Worm (Caenorhabditis elegans) whole organism, L1 larva: ENCODE results near the gene mrpl-49.

Experiments used
- C04F5.9 ChIP-seq: sonication (generic microtip); optimal IDR thresholded peaks from 2 replicates; lab custom pipeline; 2016; ENCODE audit warnings: missing genetic modification characterization, missing compliant biosample characterization
- C16A3.4 ChIP-seq: fragments of 150-350 bp; optimal IDR thresholded peaks from 2 replicates; lab custom pipeline; 2014; ENCODE audit warnings: missing biosample characterization, missing genetic modification characterization
- C34B4.2 ChIP-seq: sonication (generic microtip); optimal IDR thresholded peaks from 2 replicates; lab custom pipeline; 2017; ENCODE audit warnings: mild to moderate bottlenecking, missing genetic modification characterization, missing compliant biosample characterization
- Y116A8C.19 ChIP-seq: sonication (generic microtip); optimal IDR thresholded peaks from 2 replicates; lab custom pipeline; 2016; ENCODE audit warnings: missing compliant biosample characterization, missing genetic modification characterization, borderline replicate concordance
- aly-2 ChIP-seq: fragments of 150-350 bp; optimal IDR thresholded peaks from 2 replicates; lab custom pipeline; 2014; ENCODE audit warnings: missing biosample characterization, missing genetic modification characterization
- blmp-1 ChIP-seq: fragments of 150-350 bp; optimal IDR thresholded peaks from 2 replicates; lab custom pipeline; 2014; ENCODE audit warnings: missing biosample characterization, missing genetic modification characterization
- ceh-8 ChIP-seq: fragments of 200-800 bp; sonication (Bioruptor generic); optimal IDR thresholded peaks from 2 replicates; lab custom pipeline; 2018; ENCODE audit warnings: mild to moderate bottlenecking, missing genetic modification characterization, moderate library complexity, missing compliant biosample characterization
- ceh-82 ChIP-seq, 3 experiments: fragments of 150-350 bp in 1 of 3; sonication (generic microtip) in 2 of 3; optimal IDR thresholded peaks; 2 replicates each; lab custom pipeline; 2014 to 2017; ENCODE audit warnings: missing biosample characterization in 3 of 3, missing genetic modification characterization in 3 of 3
- ceh-90 ChIP-seq: sonication (generic microtip); optimal IDR thresholded peaks from 2 replicates; lab custom pipeline; 2016; ENCODE audit warnings: missing genetic modification characterization, missing compliant biosample characterization
- ces-1 ChIP-seq: fragments of 150-350 bp; optimal IDR thresholded peaks from 2 replicates; lab custom pipeline; 2014; ENCODE audit warnings: missing biosample characterization, missing genetic modification reagents, missing genetic modification characterization
- dpl-1 ChIP-seq, 3 experiments: fragments of 150-350 bp in 2 of 3; sonication (generic microtip) in 1 of 3; optimal IDR thresholded peaks; 2 replicates each; lab custom pipeline; 2014 to 2017; ENCODE audit warnings: missing biosample characterization in 3 of 3, missing genetic modification characterization in 3 of 3, missing genetic modification reagents in 3 of 3
- dsc-1 ChIP-seq: sonication (generic microtip); optimal IDR thresholded peaks from 2 replicates; lab custom pipeline; 2016; ENCODE audit warnings: mild to moderate bottlenecking, missing genetic modification characterization, missing compliant biosample characterization
- egl-13 ChIP-seq: sonication (generic microtip); optimal IDR thresholded peaks from 2 replicates; lab custom pipeline; 2016; ENCODE audit warnings: missing genotype, missing genetic modification reagents, missing genetic modification characterization, missing compliant biosample characterization
- egl-27 ChIP-seq, 2 experiments: fragments of 150-350 bp in 1 of 2; sonication (generic microtip); optimal IDR thresholded peaks; 3 replicates each; lab custom pipeline; 2017 to 2018; ENCODE audit warnings: missing biosample characterization in 2 of 2, missing genetic modification characterization in 2 of 2, missing genetic modification reagents in 2 of 2
- fkh-10 ChIP-seq: sonication (generic microtip); optimal IDR thresholded peaks from 2 replicates; lab custom pipeline; 2017; ENCODE audit warnings: missing biosample characterization, missing genetic modification reagents, missing genetic modification characterization
- fos-1 ChIP-seq: fragments of 150-350 bp; optimal IDR thresholded peaks from 2 replicates; lab custom pipeline; 2014; ENCODE audit warnings: missing biosample characterization, missing genetic modification characterization
- grh-1 ChIP-seq: fragments of 200-800 bp; sonication (Bioruptor generic); IDR thresholded peaks from 2 replicates; pipeline ENCODE4 v1.3.6; 2022; ENCODE audit warnings: missing genetic modification reagents, missing genetic modification characterization, missing compliant biosample characterization
- hlh-17 ChIP-seq: fragments of 200-800 bp; sonication (Bioruptor generic); optimal IDR thresholded peaks from 2 replicates; lab custom pipeline; 2018; ENCODE audit warnings: missing genetic modification characterization, mild to moderate bottlenecking, missing compliant biosample characterization, moderate library complexity, borderline replicate concordance
- hlh-4 ChIP-seq: sonication (generic microtip); optimal IDR thresholded peaks from 2 replicates; lab custom pipeline; 2016; ENCODE audit warnings: mild to moderate bottlenecking, missing genetic modification characterization, missing compliant biosample characterization
- lin-13 ChIP-seq: fragments of 150-350 bp; optimal IDR thresholded peaks from 2 replicates; lab custom pipeline; 2014; ENCODE audit warnings: missing biosample characterization, missing genetic modification reagents, missing genetic modification characterization
- lin-14 ChIP-seq: fragments of 200-800 bp; sonication (Bioruptor generic); optimal IDR thresholded peaks from 2 replicates; lab custom pipeline; 2018; ENCODE audit warnings: mild to moderate bottlenecking, missing genetic modification characterization, moderate library complexity, missing compliant biosample characterization
- lin-15B ChIP-seq: fragments of 150-350 bp; sonication (generic microtip); optimal IDR thresholded peaks from 3 replicates; lab custom pipeline; 2014; ENCODE audit warnings: missing biosample characterization, missing genetic modification characterization
- lin-35 ChIP-seq, 2 experiments: fragments of 150-350 bp; optimal IDR thresholded peaks; 2 replicates each; lab custom pipeline; 2014; ENCODE audit warnings: missing biosample characterization in 2 of 2, missing genetic modification characterization in 2 of 2, missing genetic modification reagents in 2 of 2
- lin-39 ChIP-seq: fragments of 150-350 bp; optimal IDR thresholded peaks from 2 replicates; lab custom pipeline; 2014; ENCODE audit warnings: missing biosample characterization, missing genetic modification reagents, missing genetic modification characterization
- mep-1 ChIP-seq: fragments of 150-350 bp; optimal IDR thresholded peaks from 2 replicates; lab custom pipeline; 2014; ENCODE audit warnings: missing biosample characterization, missing genetic modification characterization
- nhr-12 ChIP-seq: sonication (generic microtip); optimal IDR thresholded peaks from 2 replicates; lab custom pipeline; 2017; ENCODE audit warnings: missing biosample characterization, missing genetic modification characterization
- nhr-19 ChIP-seq: fragments of 200-800 bp; sonication (Bioruptor generic); conservative IDR thresholded peaks from 2 replicates; pipeline ENCODE4 v1.3.6; 2022; ENCODE audit warnings: missing genetic modification characterization, missing compliant biosample characterization
- nhr-28 ChIP-seq: fragments of 150-350 bp; optimal IDR thresholded peaks from 2 replicates; lab custom pipeline; 2014; ENCODE audit warnings: missing biosample characterization, missing genetic modification characterization
- nhr-85 ChIP-seq: sonication (generic microtip); peaks from one replicate; lab custom pipeline; 2016; ENCODE audit warnings: missing genetic modification characterization, inconsistent platforms, missing compliant biosample characterization
- pag-3 ChIP-seq: sonication (generic microtip); optimal IDR thresholded peaks from 2 replicates; lab custom pipeline; 2017; ENCODE audit warnings: missing genetic modification characterization, mild to moderate bottlenecking, missing compliant biosample characterization, antibody characterized with exemption, borderline replicate concordance; ENCODE audit not compliant: insufficient read depth
- pqm-1 ChIP-seq: sonication (generic microtip); optimal IDR thresholded peaks from 3 replicates; lab custom pipeline; 2017; ENCODE audit warnings: missing biosample characterization, missing genetic modification characterization
- rnt-1 ChIP-seq: sonication (generic microtip); optimal IDR thresholded peaks from 2 replicates; lab custom pipeline; 2016; ENCODE audit warnings: mild to moderate bottlenecking, missing genetic modification characterization, moderate library complexity, missing compliant biosample characterization
- snpc-4 ChIP-seq: fragments of 150-350 bp; optimal IDR thresholded peaks from 2 replicates; lab custom pipeline; 2014; ENCODE audit warnings: missing biosample characterization, missing genetic modification characterization
- sox-4 ChIP-seq: sonication (generic microtip); optimal IDR thresholded peaks from 2 replicates; lab custom pipeline; 2016; ENCODE audit warnings: missing genetic modification characterization, missing compliant biosample characterization
- sptf-1 ChIP-seq: fragments of 150-350 bp; optimal IDR thresholded peaks from 2 replicates; lab custom pipeline; 2014; ENCODE audit warnings: missing biosample characterization, missing genetic modification characterization
- tlp-1 ChIP-seq: fragments of 150-350 bp; optimal IDR thresholded peaks from 2 replicates; lab custom pipeline; 2014; ENCODE audit warnings: missing biosample characterization, missing genetic modification characterization
- zip-4 ChIP-seq: fragments of 200-800 bp; sonication (Bioruptor generic); optimal IDR thresholded peaks from 2 replicates; lab custom pipeline; 2018; ENCODE audit warnings: mild to moderate bottlenecking, missing genetic modification characterization, moderate library complexity, missing compliant biosample characterization

Gene mrpl-49

DNA sequence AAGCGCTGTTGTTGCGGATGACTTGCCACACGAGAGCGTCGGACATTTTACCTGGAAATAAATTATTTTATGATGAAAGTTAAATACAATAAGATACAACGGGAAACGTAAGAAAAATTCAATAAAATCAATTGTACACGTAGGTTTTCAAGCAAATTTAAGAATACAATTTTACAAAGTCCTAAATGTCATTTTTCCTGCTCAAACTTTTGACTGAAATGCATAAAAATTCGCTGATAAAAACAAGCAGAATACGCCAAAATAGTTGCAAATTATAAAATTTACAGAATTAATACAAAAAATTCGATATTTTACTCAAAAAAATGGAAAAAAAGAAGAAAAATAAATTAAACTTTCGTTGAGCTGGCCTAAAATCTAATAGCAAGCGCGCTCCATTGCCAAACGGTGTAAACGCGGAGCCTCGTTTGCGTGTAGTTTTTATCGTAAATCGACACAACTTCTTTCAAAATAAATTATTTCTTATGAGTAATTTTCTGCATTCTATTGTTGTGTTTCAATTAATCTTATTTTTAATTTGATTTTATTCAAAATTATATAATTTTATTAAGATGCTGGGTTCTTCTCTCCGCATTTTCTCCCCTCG, at the start of gene mrpl-49, which contains the start of gene rpl-28 (continued):
- TF ChIP-seq zip-4 (GFP tag; lab: Kevin White, UChicago) (peak; percentile 1), ceh-90 (peak; percentile 61), rnt-1 (tag; lab: Kevin White, UChicago) (peak; percentile 84), nhr-85 (tag; lab: Kevin White, UChicago) (peak; percentile 93), nhr-28 (tag; lab: Kevin White, UChicago) (no peak), mep-1 (tag; lab: Kevin White, UChicago) (peak; percentile 97), hlh-17 (no peak), hlh-4 (tag; lab: Kevin White, UChicago) (no peak), C16A3.4 (peak; percentile 95), sox-4 (peak; percentile 21), pag-3 (tag; lab: Kevin White, UChicago) (no peak), sptf-1 (tag; lab: Kevin White, UChicago) (no peak), egl-13 (tag; lab: Kevin White, UChicago) (peak; percentile 65), lin-13 (GFP tag; lab: Kevin White, UChicago) (peak; percentile 81), C34B4.2 (tag; lab: Kevin White, UChicago) (no peak), snpc-4 (tag; lab: Kevin White, UChicago) (peak; percentile 89), lin-39 (tag; lab: Kevin White, UChicago) (peak; percentile 78), lin-35 (GFP tag; optimal IDR thresholded peaks at IDR 0.05; lab: Kevin White, UChicago) (peak; percentile 85 to 92), dpl-1 (GFP tag; optimal IDR thresholded peaks at IDR 0.05; lab: Kevin White, UChicago) (peak; percentile 80 to 87 (median 83)), blmp-1 (tag; lab: Kevin White, UChicago) (peak; percentile 83), egl-27 (tag; optimal IDR thresholded peaks at IDR 0.05; lab: Kevin White, UChicago) (no peak), lin-15B (tag; lab: Kevin White, UChicago) (peak; percentile 98), lin-14 (GFP tag; lab: Kevin White, UChicago) (peak; percentile 95), C04F5.9 (tag; lab: Kevin White, UChicago) (peak; percentile 61), pqm-1 (tag; lab: Kevin White, UChicago) (no peak), nhr-19 (peak; percentile 86), ces-1 (GFP tag; lab: Kevin White, UChicago) (no peak), tlp-1 (tag; lab: Kevin White, UChicago) (no peak), ceh-82 (tag; optimal IDR thresholded peaks at IDR 0.05; lab: Kevin White, UChicago) (peak; percentile 92 to 93 (median 93)), grh-1 (GFP tag; lab: Robert Waterston, UW) (peak; percentile 72), nhr-12 (no peak), fos-1 (tag; lab: Kevin White, UChicago) (peak; percentile 84)

DNA sequence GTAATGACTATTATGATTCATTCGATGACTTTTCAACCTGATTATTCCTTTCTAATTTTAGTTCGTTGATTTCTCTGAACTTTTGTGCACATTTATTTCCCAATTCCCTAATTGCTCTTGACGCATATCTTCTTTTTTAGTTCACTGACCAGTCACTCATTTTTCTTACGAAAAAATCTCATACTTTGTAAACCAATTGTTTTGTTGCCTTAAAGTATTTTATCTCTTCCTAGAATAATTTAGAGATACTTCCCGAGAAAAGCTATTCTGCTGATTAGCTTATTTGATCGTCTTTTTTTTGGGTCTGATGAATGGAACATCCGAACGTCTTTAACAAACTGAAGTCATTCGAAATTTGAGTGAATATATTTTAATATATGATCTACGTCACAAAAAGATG, 49.1 kb upstream of the mrpl-49 start:
- TF ChIP-seq aly-2 (tag; lab: Kevin White, UChicago) (no peak), dsc-1 (tag; lab: Kevin White, UChicago) (peak; percentile 64), ceh-8 (GFP tag; lab: Kevin White, UChicago) (peak; percentile 53)

DNA sequence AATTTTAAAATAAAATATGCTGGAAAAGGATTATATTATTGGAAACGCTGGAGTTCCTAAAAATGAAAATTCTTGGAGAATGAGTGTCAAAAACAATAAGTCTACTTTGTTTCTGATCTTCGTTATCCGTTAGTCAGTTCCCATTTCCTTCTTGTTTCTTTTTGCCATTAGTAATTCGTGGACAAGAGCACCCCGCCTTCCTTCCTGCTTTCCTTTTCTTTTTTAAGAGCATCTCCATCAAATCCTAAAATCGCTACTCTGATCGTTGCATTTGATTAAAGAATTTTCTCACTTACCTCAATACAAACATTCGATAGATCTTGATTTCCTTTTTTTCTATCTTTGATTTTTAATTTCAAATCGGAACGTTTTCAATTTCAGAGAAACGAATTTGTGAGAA, 48.6 kb upstream of the mrpl-49 start, which contains the start of gene frpr-15:
TSS of gene frpr-15 (plus strand) at position 301 of the 400 bp plus-strand sequence.
- TF ChIP-seq Y116A8C.19 (tag; lab: Kevin White, UChicago) (no peak), fkh-10 (GFP tag; lab: Kevin White, UChicago) (peak; percentile 9)
